Fruit fly (Drosophila melanogaster): ENCODE results near the gene CG32117.

DNA sequence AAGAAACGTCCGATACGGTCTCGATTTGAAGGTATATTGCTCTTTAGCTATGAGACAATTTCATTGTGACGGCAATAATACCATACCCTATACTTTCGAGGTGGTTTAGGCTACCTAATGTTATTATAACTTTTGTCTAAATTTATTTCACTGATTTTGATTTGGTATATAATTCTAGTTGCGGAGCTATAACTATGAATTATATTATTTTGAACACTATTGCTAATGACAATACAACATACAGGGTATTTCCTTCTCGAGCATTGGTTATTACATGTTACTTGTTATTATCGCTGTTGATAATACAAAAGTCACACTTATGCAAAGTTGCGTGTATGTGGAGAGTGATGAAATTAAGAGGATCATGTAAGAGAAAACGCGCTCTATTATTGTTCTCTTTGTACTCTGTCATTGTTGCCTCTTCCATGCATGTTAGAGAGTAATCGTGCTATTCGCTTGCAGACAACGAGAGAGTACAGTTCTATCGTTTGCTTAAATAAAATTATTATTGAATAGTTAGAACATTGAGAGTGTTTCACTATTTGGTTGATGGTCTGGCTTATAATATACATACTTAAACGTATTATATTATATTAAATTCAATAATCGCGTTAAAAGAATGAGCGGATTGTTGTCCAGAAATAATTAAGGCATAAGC is 10.2 kb upstream of the CG32117 start, which contains the start of gene CG32115:
- TF ChIP-seq CG8478 (optimal IDR thresholded peaks at IDR 0.05) (no peak), CTCF (optimal IDR thresholded peaks at IDR 0.05) (no peak)
